Worm (Caenorhabditis elegans) whole organism, L2 larva: ENCODE data around the gene F26F12.3.

Experiments used
- C34F6.9 ChIP-seq: fragments of 150-350 bp; optimal IDR thresholded peaks from 2 replicates; lab custom pipeline; 2014; ENCODE audit warnings: missing biosample characterization, missing genetic modification characterization
- F13H6.1 ChIP-seq: sonication (generic microtip); optimal IDR thresholded peaks from 2 replicates; lab custom pipeline; 2016; ENCODE audit warnings: missing genetic modification characterization, missing compliant biosample characterization
- R02D3.7 ChIP-seq: fragments of 150-350 bp; optimal IDR thresholded peaks from 2 replicates; lab custom pipeline; 2014; ENCODE audit warnings: missing biosample characterization, missing genetic modification characterization
- Y55F3AM.14 ChIP-seq: fragments of 200-800 bp; sonication (Bioruptor generic); optimal IDR thresholded peaks from 2 replicates; lab custom pipeline; 2018; ENCODE audit warnings: mild to moderate bottlenecking, missing genetic modification characterization, missing compliant biosample characterization
- ZK546.5 ChIP-seq: sonication (generic microtip); optimal IDR thresholded peaks from 2 replicates; lab custom pipeline; 2017; ENCODE audit warnings: missing biosample characterization, missing genetic modification characterization
- alr-1 ChIP-seq: fragments of 150-350 bp; optimal IDR thresholded peaks from 2 replicates; lab custom pipeline; 2014; ENCODE audit warnings: missing biosample characterization, missing genetic modification characterization
- aly-2 ChIP-seq: fragments of 150-350 bp; optimal IDR thresholded peaks from 2 replicates; lab custom pipeline; 2014; ENCODE audit warnings: missing biosample characterization, missing genetic modification characterization
- ama-1 ChIP-seq: fragments of 150-350 bp; optimal IDR thresholded peaks from 2 replicates; lab custom pipeline; 2018; ENCODE audit warnings: inconsistent platforms
- blmp-1 ChIP-seq: sonication (generic microtip); optimal IDR thresholded peaks from 2 replicates; lab custom pipeline; 2017; ENCODE audit warnings: missing genetic modification characterization, mild to moderate bottlenecking, missing compliant biosample characterization, antibody characterized with exemption, moderate library complexity; ENCODE audit not compliant: insufficient read depth
- ceh-16 ChIP-seq: fragments of 150-350 bp; optimal IDR thresholded peaks from 2 replicates; lab custom pipeline; 2014; ENCODE audit warnings: missing biosample characterization, missing genetic modification characterization
- ceh-82 ChIP-seq: fragments of 150-350 bp; optimal IDR thresholded peaks from 2 replicates; lab custom pipeline; 2014; ENCODE audit warnings: missing biosample characterization, missing genetic modification characterization
- crh-2 ChIP-seq: sonication (generic microtip); optimal IDR thresholded peaks from 2 replicates; lab custom pipeline; 2017; ENCODE audit warnings: missing biosample characterization, missing genetic modification characterization
- dmd-4 ChIP-seq: sonication (generic microtip); optimal IDR thresholded peaks from 2 replicates; lab custom pipeline; 2017; ENCODE audit warnings: missing biosample characterization, missing genetic modification characterization
- egl-27 ChIP-seq: sonication (generic microtip); optimal IDR thresholded peaks from 3 replicates; lab custom pipeline; 2017; ENCODE audit warnings: missing biosample characterization, missing genetic modification reagents, missing genetic modification characterization
- elt-1 ChIP-seq: fragments of 150-350 bp; optimal IDR thresholded peaks from 2 replicates; lab custom pipeline; 2014; ENCODE audit warnings: missing biosample characterization, missing genetic modification characterization
- elt-3 ChIP-seq: sonication (generic microtip); optimal IDR thresholded peaks from 2 replicates; lab custom pipeline; 2017; ENCODE audit warnings: missing biosample characterization, missing genetic modification characterization
- fos-1 ChIP-seq: fragments of 150-350 bp; optimal IDR thresholded peaks from 2 replicates; lab custom pipeline; 2014; ENCODE audit warnings: missing biosample characterization, missing genetic modification characterization
- gmeb-1 ChIP-seq: fragments of 150-350 bp; optimal IDR thresholded peaks from 2 replicates; lab custom pipeline; 2014; ENCODE audit warnings: missing biosample characterization, missing genetic modification characterization
- lin-11 ChIP-seq: fragments of 150-350 bp; sonication (generic microtip); optimal IDR thresholded peaks from 2 replicates; lab custom pipeline; 2014; ENCODE audit warnings: missing biosample characterization, missing genetic modification characterization, inconsistent platforms, mixed read lengths
- lin-13 ChIP-seq: fragments of 150-350 bp; optimal IDR thresholded peaks from 2 replicates; lab custom pipeline; 2014; ENCODE audit warnings: missing biosample characterization, missing genetic modification reagents, missing genetic modification characterization
- lin-39 ChIP-seq: fragments of 150-350 bp; optimal IDR thresholded peaks from 2 replicates; lab custom pipeline; 2014; ENCODE audit warnings: missing biosample characterization, missing genetic modification reagents, missing genetic modification characterization
- lsy-2 ChIP-seq, 2 experiments: fragments of 150-350 bp in 1 of 2; sonication (generic microtip) in 1 of 2; optimal IDR thresholded peaks; 2 replicates each; lab custom pipeline; 2014 to 2017; ENCODE audit warnings: missing biosample characterization in 2 of 2, missing genetic modification characterization in 2 of 2
- mab-5 ChIP-seq: fragments of 150-350 bp; optimal IDR thresholded peaks from 2 replicates; lab custom pipeline; 2014; ENCODE audit warnings: missing biosample characterization, missing genetic modification characterization
- mbf-1 ChIP-seq: sonication (generic microtip); optimal IDR thresholded peaks from 2 replicates; lab custom pipeline; 2017; ENCODE audit warnings: missing biosample characterization, missing genetic modification characterization
- mdl-1 ChIP-seq, 2 experiments: fragments of 150-350 bp in 1 of 2; sonication (generic microtip) in 1 of 2; optimal IDR thresholded peaks; 2 replicates each; lab custom pipeline; 2017; ENCODE audit warnings: missing biosample characterization in 2 of 2, missing genetic modification characterization in 2 of 2
- nhr-10 ChIP-seq: sonication (generic microtip); optimal IDR thresholded peaks from 2 replicates; lab custom pipeline; 2017; ENCODE audit warnings: missing biosample characterization, missing genetic modification characterization
- nhr-11 ChIP-seq: fragments of 150-350 bp; optimal IDR thresholded peaks from 2 replicates; lab custom pipeline; 2014; ENCODE audit warnings: missing biosample characterization, missing genetic modification characterization
- nhr-12 ChIP-seq: fragments of 150-350 bp; optimal IDR thresholded peaks from 2 replicates; lab custom pipeline; 2014; ENCODE audit warnings: missing biosample characterization, missing genetic modification characterization
- nhr-129 ChIP-seq: fragments of 150-350 bp; optimal IDR thresholded peaks from 2 replicates; lab custom pipeline; 2014; ENCODE audit warnings: missing biosample characterization, missing genetic modification characterization
- nhr-21 ChIP-seq: fragments of 150-350 bp; optimal IDR thresholded peaks from 2 replicates; lab custom pipeline; 2014; ENCODE audit warnings: missing biosample characterization, missing genetic modification characterization
- nhr-23 ChIP-seq: fragments of 150-350 bp; optimal IDR thresholded peaks from 2 replicates; lab custom pipeline; 2014; ENCODE audit warnings: missing biosample characterization, missing genetic modification reagents, missing genetic modification characterization
- nhr-237 ChIP-seq: fragments of 150-350 bp; optimal IDR thresholded peaks from 2 replicates; lab custom pipeline; 2014; ENCODE audit warnings: missing biosample characterization, missing genetic modification characterization
- nhr-25 ChIP-seq: fragments of 150-350 bp; sonication (generic microtip); optimal IDR thresholded peaks from 3 replicates; lab custom pipeline; 2014; ENCODE audit warnings: missing biosample characterization, missing genetic modification characterization
- nhr-6 ChIP-seq: fragments of 150-350 bp; optimal IDR thresholded peaks from 2 replicates; lab custom pipeline; 2014; ENCODE audit warnings: missing biosample characterization, missing genetic modification characterization
- nhr-77 ChIP-seq: fragments of 150-350 bp; optimal IDR thresholded peaks from 2 replicates; lab custom pipeline; 2014; ENCODE audit warnings: missing biosample characterization, missing genetic modification characterization
- peb-1 ChIP-seq: fragments of 150-350 bp; optimal IDR thresholded peaks from 2 replicates; lab custom pipeline; 2014; ENCODE audit warnings: missing biosample characterization, missing genetic modification characterization
- sem-4 ChIP-seq: fragments of 150-350 bp; optimal IDR thresholded peaks from 2 replicates; lab custom pipeline; 2014; ENCODE audit warnings: missing biosample characterization, missing genetic modification reagents, missing genetic modification characterization
- skn-1 ChIP-seq: sonication (generic microtip); optimal IDR thresholded peaks from 2 replicates; lab custom pipeline; 2017; ENCODE audit warnings: missing biosample characterization, missing genetic modification characterization
- sma-3 ChIP-seq: sonication (generic microtip); optimal IDR thresholded peaks from 2 replicates; lab custom pipeline; 2016; ENCODE audit warnings: missing genetic modification reagents, missing genetic modification characterization, missing compliant biosample characterization
- sma-9 ChIP-seq, 2 experiments: fragments of 150-350 bp in 1 of 2; sonication (generic microtip) in 1 of 2; optimal IDR thresholded peaks; 2 replicates each; lab custom pipeline; 2014 to 2016; ENCODE audit warnings: missing genetic modification characterization in 2 of 2, mild to moderate bottlenecking in 1 of 2, missing biosample characterization in 1 of 2, missing compliant biosample characterization in 1 of 2, missing genetic modification reagents in 1 of 2, moderate library complexity in 1 of 2
- snpc-4 ChIP-seq: fragments of 150-350 bp; optimal IDR thresholded peaks from 2 replicates; lab custom pipeline; 2014; ENCODE audit warnings: missing biosample characterization, missing genetic modification characterization
- unc-39 ChIP-seq: fragments of 150-350 bp; optimal IDR thresholded peaks from 2 replicates; lab custom pipeline; 2014; ENCODE audit warnings: missing biosample characterization, missing genetic modification characterization
- unc-55 ChIP-seq: fragments of 150-350 bp; sonication (generic microtip); optimal IDR thresholded peaks from 3 replicates; lab custom pipeline; 2014; ENCODE audit warnings: missing biosample characterization, missing genetic modification reagents, missing genetic modification characterization
- unc-62 ChIP-seq: fragments of 150-350 bp; optimal IDR thresholded peaks from 2 replicates; lab custom pipeline; 2014; ENCODE audit warnings: missing biosample characterization, missing genetic modification reagents, missing genetic modification characterization
- zag-1 ChIP-seq: fragments of 150-350 bp; optimal IDR thresholded peaks from 2 replicates; lab custom pipeline; 2014; ENCODE audit warnings: missing biosample characterization, missing genetic modification characterization
- ztf-1 ChIP-seq: fragments of 200-800 bp; sonication (Bioruptor generic); conservative IDR thresholded peaks from 2 replicates; pipeline ENCODE4 v1.3.6; 2022; ENCODE audit warnings: missing genetic modification characterization, missing compliant biosample characterization
- ztf-11 ChIP-seq: sonication (generic microtip); optimal IDR thresholded peaks from 2 replicates; lab custom pipeline; 2017; ENCODE audit warnings: missing biosample characterization, missing genetic modification characterization
- ztf-4 ChIP-seq: fragments of 150-350 bp; optimal IDR thresholded peaks from 2 replicates; lab custom pipeline; 2014; ENCODE audit warnings: missing biosample characterization, missing genetic modification characterization

F26F12.3 gene

ce11 chrV:5845669-5846189 lies at the start of gene F26F12.3:
Gene F26F12.3, minus strand, starts transcription at chrV:5845719.
- TF ChIP-seq nhr-21 (tag; lab: Kevin White, UChicago) (no peak), lin-39 (no peak), nhr-6 (tag; lab: Kevin White, UChicago) (peak; percentile 11), sma-9 (GFP tag; optimal IDR thresholded peaks at IDR 0.05; lab: Kevin White, UChicago) (peak; percentile 90), sma-9 (tag; optimal IDR thresholded peaks at IDR 0.05; lab: Kevin White, UChicago) (no peak), egl-27 (tag; lab: Kevin White, UChicago) (peak; percentile 11), unc-55 (GFP tag; lab: Kevin White, UChicago) (peak; percentile 29), mab-5 (tag; lab: Kevin White, UChicago) (peak; percentile 41), crh-2 (tag; lab: Kevin White, UChicago) (peak; percentile 24), gmeb-1 (peak; percentile 29), blmp-1 (tag; lab: Kevin White, UChicago) (peak; percentile 75), zag-1 (tag; lab: Kevin White, UChicago) (peak; percentile 11), peb-1 (tag; lab: Kevin White, UChicago) (no peak), ztf-4 (no peak), nhr-237 (tag; lab: Kevin White, UChicago) (no peak), ama-1 (peak; percentile 68), lsy-2 (tag; optimal IDR thresholded peaks at IDR 0.05; lab: Kevin White, UChicago) (peak in 1 of 2 experiments; percentile 66), nhr-12 (no peak), R02D3.7 (tag; lab: Kevin White, UChicago) (no peak), snpc-4 (no peak), ceh-16 (no peak), sem-4 (tag; lab: Kevin White, UChicago) (peak; percentile 79), ztf-1 (no peak), ztf-11 (tag; lab: Kevin White, UChicago) (no peak), unc-39 (no peak), alr-1 (tag; lab: Kevin White, UChicago) (no peak), lin-13 (GFP tag; lab: Kevin White, UChicago) (no peak), sma-3 (GFP tag; lab: Kevin White, UChicago) (peak; percentile 88), nhr-23 (tag; lab: Kevin White, UChicago) (no peak), nhr-11 (tag; lab: Kevin White, UChicago) (no peak), Y55F3AM.14 (peak; percentile 44), F13H6.1 (tag; lab: Kevin White, UChicago) (peak; percentile 71), nhr-10 (tag; lab: Kevin White, UChicago) (no peak), elt-3 (tag; lab: Kevin White, UChicago) (no peak), dmd-4 (tag; lab: Kevin White, UChicago) (no peak), aly-2 (tag; lab: Kevin White, UChicago) (no peak), lin-11 (tag; lab: Kevin White, UChicago) (peak; percentile 44), unc-62 (GFP tag; lab: Kevin White, UChicago) (no peak), mbf-1 (tag; lab: Kevin White, UChicago) (no peak), mdl-1 (tag; optimal IDR thresholded peaks at IDR 0.05; lab: Kevin White, UChicago) (peak; percentile 39 to 54), nhr-77 (tag; lab: Kevin White, UChicago) (no peak), elt-1 (tag; lab: Kevin White, UChicago) (no peak), ceh-82 (tag; lab: Kevin White, UChicago) (no peak), nhr-129 (tag; lab: Kevin White, UChicago) (peak; percentile 89), skn-1 (tag; lab: Kevin White, UChicago) (no peak), fos-1 (peak; percentile 36), nhr-25 (tag; lab: Kevin White, UChicago) (peak; percentile 30), ZK546.5 (tag; lab: Kevin White, UChicago) (no peak), C34F6.9 (peak; percentile 80)
